Fruit fly (Drosophila melanogaster): ENCODE measurements around the gene CG33500.
A peak's percentile ranks its signal among the peaks of the same experiment; 100 is the strongest.

The CG33500 gene

dm6 chr3L:11534391-11535246 lies 26.2 kb downstream of the CG33500 start (continued):
- TF ChIP-seq pan (optimal IDR thresholded peaks at IDR 0.05): no peak
- peak in 1 of 2 experiments; percentile 33 for TF ChIP-seq pan (GFP tag; optimal IDR thresholded peaks at IDR 0.05 in 1 of 2, IDR thresholded peaks at IDR 0.05 in 1 of 2)
- no peak for TF ChIP-seq CG15073 (GFP tag; optimal IDR thresholded peaks at IDR 0.05)
- peak; percentile 54 for TF ChIP-seq CoRest (tag; optimal IDR thresholded peaks at IDR 0.05)
- TF ChIP-seq CG34376 (GFP tag; optimal IDR thresholded peaks at IDR 0.05): peak; percentile 30
- no peak for TF ChIP-seq so (GFP tag; IDR thresholded peaks at IDR 0.05)
- TF ChIP-seq onecut (GFP tag; IDR thresholded peaks at IDR 0.05): no peak
- TF ChIP-seq CG1233 (GFP tag; optimal IDR thresholded peaks at IDR 0.05): peak; percentile 2
- TF ChIP-seq CG11456 (GFP tag; IDR thresholded peaks at IDR 0.05): 0 out of 3 replicates have a peak, but pooled peaks have one; percentile 26
- TF ChIP-seq NfI (GFP tag; optimal IDR thresholded peaks at IDR 0.05): peak; percentile 13
- TF ChIP-seq CG8388 (GFP tag; optimal IDR thresholded peaks at IDR 0.05): peak; percentile 23
- no peak for TF ChIP-seq Blimp-1 (GFP tag; optimal IDR thresholded peaks at IDR 0.05)
- 0 out of 3 replicates have a peak, but pooled peaks have one; percentile 15 for TF ChIP-seq z (GFP tag; IDR thresholded peaks at IDR 0.05)
- no peak for TF ChIP-seq CG17328 (GFP tag; IDR thresholded peaks at IDR 0.05)
- peak; percentile 53 for TF ChIP-seq ftz-f1 (GFP tag; optimal IDR thresholded peaks at IDR 0.05)
- TF ChIP-seq CG17385 (GFP tag; optimal IDR thresholded peaks at IDR 0.05): peak; percentile 33
- TF ChIP-seq Trl (optimal IDR thresholded peaks at IDR 0.05): peak; percentile 75 to 87
- no peak for TF ChIP-seq Trl (GFP tag; optimal IDR thresholded peaks at IDR 0.05)
- TF ChIP-seq CG7556 (GFP tag; optimal IDR thresholded peaks at IDR 0.05): peak; percentile 21
- TF ChIP-seq crol (GFP tag; IDR thresholded peaks at IDR 0.05): 0 out of 2 replicates have a peak, but pooled peaks have one; percentile 11
- peak; percentile 96 for TF ChIP-seq chinmo (GFP tag; IDR thresholded peaks at IDR 0.05; ENCODE audit: partially characterized antibody)
- no peak; the same call in 1 of the 2 replicates for TF ChIP-seq E2f2 (GFP tag; IDR thresholded peaks at IDR 0.05)
- TF ChIP-seq MTF-1 (GFP tag; optimal IDR thresholded peaks at IDR 0.05; ENCODE audit: borderline replicate concordance): peak; percentile 40
- TF ChIP-seq h (optimal IDR thresholded peaks at IDR 0.05): no peak
- TF ChIP-seq CG6654 (GFP tag; optimal IDR thresholded peaks at IDR 0.05): no peak
- no peak for TF ChIP-seq twi (tag; optimal IDR thresholded peaks at IDR 0.05)
- no peak for TF ChIP-seq gcm (GFP tag; optimal IDR thresholded peaks at IDR 0.05)
- peak; percentile 31; the same call in 1 of the 2 replicates for TF ChIP-seq Ptx1 (GFP tag; IDR thresholded peaks at IDR 0.05)
- TF ChIP-seq phol (tag; optimal IDR thresholded peaks at IDR 0.05): peak; percentile 8
- TF ChIP-seq Dll (GFP tag; IDR thresholded peaks at IDR 0.05; ENCODE audit: partially characterized antibody): peak; percentile 47; the same call in 2 of the 4 replicates
- no peak for TF ChIP-seq ap (GFP tag; IDR thresholded peaks at IDR 0.05)
- peak; percentile 55 for TF ChIP-seq Sox102F (GFP tag; optimal IDR thresholded peaks at IDR 0.05)
- no peak for TF ChIP-seq CG1024 (GFP tag; IDR thresholded peaks at IDR 0.05)
- TF ChIP-seq Dek (tag; optimal IDR thresholded peaks at IDR 0.05): peak; percentile 16
- TF ChIP-seq cas (GFP tag; IDR thresholded peaks at IDR 0.05): no peak
- TF ChIP-seq CG3847 (GFP tag; IDR thresholded peaks at IDR 0.05): no peak
- TF ChIP-seq Bteb2 (GFP tag; optimal IDR thresholded peaks at IDR 0.05): no peak
- TF ChIP-seq CG11695 (GFP tag; IDR thresholded peaks at IDR 0.05): peak; percentile 85
- no peak for TF ChIP-seq Asciz (GFP tag; optimal IDR thresholded peaks at IDR 0.05)
- TF ChIP-seq bbx (GFP tag; IDR thresholded peaks at IDR 0.05; ENCODE audit: partially characterized antibody): 0 out of 2 replicates have a peak, but pooled peaks have one; percentile 9
- no peak for TF ChIP-seq CG6175 (GFP tag; IDR thresholded peaks at IDR 0.05)
- TF ChIP-seq HLHmδ (GFP tag; optimal IDR thresholded peaks at IDR 0.05): no peak
- TF ChIP-seq shn (GFP tag; optimal IDR thresholded peaks at IDR 0.05): no peak
- TF ChIP-seq ato (GFP tag; IDR thresholded peaks at IDR 0.05; ENCODE audit: partially characterized antibody): no peak
- no peak for TF ChIP-seq hkb (optimal IDR thresholded peaks at IDR 0.05)
- peak; percentile 10; the same call in 1 of the 2 replicates for TF ChIP-seq hkb (GFP tag; IDR thresholded peaks at IDR 0.05)
- no peak for TF ChIP-seq tll (GFP tag; optimal IDR thresholded peaks at IDR 0.05)
- no peak for TF ChIP-seq CG6683 (GFP tag; optimal IDR thresholded peaks at IDR 0.05)
- TF ChIP-seq slbo (GFP tag; IDR thresholded peaks at IDR 0.05): peak; percentile 50; the same call in 1 of the 2 replicates

All from whole organism, embryonic.